Fruit fly (Drosophila melanogaster): ENCODE results near the gene Tep4.

DNA sequence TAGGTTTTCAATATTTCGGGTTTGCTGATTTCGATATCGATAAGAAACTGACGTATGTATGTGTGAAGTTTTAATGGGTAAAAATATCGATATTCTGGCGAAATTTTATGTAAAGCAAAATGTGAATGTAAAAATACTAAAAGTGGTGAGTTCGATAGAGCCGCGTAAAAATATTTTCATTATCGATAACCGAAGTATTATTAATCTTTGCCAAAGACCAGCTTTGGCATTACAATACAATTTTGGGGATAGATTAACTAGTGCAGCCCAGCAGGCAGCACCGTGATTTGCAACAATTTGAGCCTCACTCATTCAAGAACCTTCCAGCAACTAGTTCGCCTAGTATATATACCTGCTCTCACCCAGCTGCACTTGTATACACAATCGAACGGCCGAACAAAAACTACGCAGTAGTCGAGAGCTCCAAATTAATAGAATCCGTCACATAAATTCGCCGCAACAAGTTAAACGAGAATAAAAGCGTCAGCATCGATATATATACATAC lies 6.0 kb upstream of the Tep4 start:
- TF ChIP-seq CG32264 (GFP tag; optimal IDR thresholded peaks at IDR 0.05) (no peak), OdsH (GFP tag; optimal IDR thresholded peaks at IDR 0.05) (no peak), Abd-B (GFP tag; optimal IDR thresholded peaks at IDR 0.05) (no peak), psq (GFP tag; optimal IDR thresholded peaks at IDR 0.05) (no peak), CrebA (GFP tag; optimal IDR thresholded peaks at IDR 0.05; ENCODE audit: borderline replicate concordance) (no peak)
